Fruit fly (Drosophila melanogaster) whole organism, embryonic: Measurements from ENCODE around the gene Ac76E.

Source experiments
- ATbp ChIP-seq: fragments of 200-800 bp; sonication (Bioruptor generic); optimal IDR thresholded peaks from 2 replicates; lab custom pipeline; 2017; ENCODE audit warnings: missing biosample characterization, mild to moderate bottlenecking, missing genetic modification characterization, missing genetic modification reagents
- Blimp-1 ChIP-seq: fragments of 200-800 bp; sonication (Bioruptor generic); optimal IDR thresholded peaks from 3 replicates; lab custom pipeline; 2018; ENCODE audit warnings: missing biosample characterization, missing genetic modification characterization, mild to moderate bottlenecking, moderate library complexity, missing genetic modification reagents
- BtbVII ChIP-seq: fragments of 200-800 bp; sonication (Bioruptor generic); optimal IDR thresholded peaks from 3 replicates; lab custom pipeline; 2017; ENCODE audit warnings: missing biosample characterization, mild to moderate bottlenecking, missing genetic modification characterization
- CG11560 ChIP-seq: fragments of 200-800 bp; sonication (Bioruptor generic); IDR thresholded peaks from 3 replicates; pipeline ENCODE4 v1.3.6; 2022; ENCODE audit warnings: missing biosample characterization, missing genetic modification characterization
- CG12155 ChIP-seq: fragments of 200-800 bp; sonication (Bioruptor generic); optimal IDR thresholded peaks from 3 replicates; lab custom pipeline; 2016; ENCODE audit warnings: missing biosample characterization, missing genetic modification characterization
- CG12391 ChIP-seq: fragments of 200-800 bp; sonication (Bioruptor generic); optimal IDR thresholded peaks from 3 replicates; lab custom pipeline; 2018; ENCODE audit warnings: missing biosample characterization, mild to moderate bottlenecking, missing genetic modification characterization, moderate library complexity
- CG15269 ChIP-seq: fragments of 200-800 bp; sonication (Bioruptor generic); optimal IDR thresholded peaks from 2 replicates; lab custom pipeline; 2018; ENCODE audit warnings: missing biosample characterization, mild to moderate bottlenecking, missing genetic modification characterization, moderate library complexity
- CG15514 ChIP-seq: fragments of 200-800 bp; sonication (Bioruptor generic); optimal IDR thresholded peaks from 3 replicates; lab custom pipeline; 2017; ENCODE audit warnings: missing biosample characterization, missing genetic modification characterization, mild to moderate bottlenecking, moderate library complexity, missing genetic modification reagents
- CG1647 ChIP-seq: fragments of 200-800 bp; sonication (Bioruptor generic); optimal IDR thresholded peaks from 3 replicates; lab custom pipeline; 2016; ENCODE audit warnings: missing biosample characterization, missing genetic modification characterization
- CG18262 ChIP-seq: fragments of 200-800 bp; optimal IDR thresholded peaks from 3 replicates; lab custom pipeline; 2019; ENCODE audit warnings: missing biosample characterization, mild to moderate bottlenecking, missing genetic modification characterization, moderate library complexity
- CG2202 ChIP-seq: fragments of 200-800 bp; sonication (Bioruptor generic); optimal IDR thresholded peaks from 2 replicates; lab custom pipeline; 2018; ENCODE audit warnings: missing biosample characterization, mild to moderate bottlenecking, missing genetic modification characterization
- CG3281 ChIP-seq: fragments of 200-800 bp; sonication (Bioruptor generic); optimal IDR thresholded peaks from 3 replicates; lab custom pipeline; 2017; ENCODE audit warnings: missing biosample characterization, mild to moderate bottlenecking, missing genetic modification characterization
- CG33557 ChIP-seq: fragments of 200-800 bp; sonication (Bioruptor generic); optimal IDR thresholded peaks from 2 replicates; lab custom pipeline; 2019; ENCODE audit warnings: missing biosample characterization, mild to moderate bottlenecking, missing genetic modification characterization, moderate library complexity
- CG3726 ChIP-seq: fragments of 200-800 bp; sonication (Bioruptor generic); IDR thresholded peaks from 3 replicates; pipeline ENCODE4, ENCODE4 v1.3.6; 2022; ENCODE audit warnings: missing biosample characterization, missing genetic modification characterization
- CG3847 ChIP-seq: fragments of 200-800 bp; sonication (Bioruptor generic); IDR thresholded peaks from 2 replicates; pipeline ENCODE4 v1.3.6; 2022; ENCODE audit warnings: missing biosample characterization, missing genetic modification characterization
- CG6791 ChIP-seq: fragments of 200-800 bp; sonication (Bioruptor generic); IDR thresholded peaks from 3 replicates; pipeline ENCODE4 v1.3.6; 2022; ENCODE audit warnings: missing biosample characterization, missing genetic modification characterization; ENCODE audit not compliant: partially characterized antibody
- CG7928 ChIP-seq: fragments of 200-800 bp; sonication (Bioruptor generic); optimal IDR thresholded peaks from 2 replicates; lab custom pipeline; 2017; ENCODE audit warnings: missing biosample characterization, mild to moderate bottlenecking, missing genetic modification characterization
- CG9797 ChIP-seq: fragments of 200-800 bp; sonication (Bioruptor generic); optimal IDR thresholded peaks from 3 replicates; lab custom pipeline; 2018; ENCODE audit warnings: missing biosample characterization, mild to moderate bottlenecking, missing genetic modification characterization
- Dad ChIP-seq: fragments of 200-800 bp; sonication (Bioruptor generic); optimal IDR thresholded peaks from 3 replicates; lab custom pipeline; 2016; ENCODE audit warnings: missing biosample characterization, missing genetic modification characterization
- E2f2 ChIP-seq: fragments of 200-800 bp; sonication (Bioruptor generic); IDR thresholded peaks from 2 replicates; pipeline ENCODE4 v1.3.6; 2022; ENCODE audit warnings: missing biosample characterization, missing genetic modification characterization
- H2.0 ChIP-seq: fragments of 200-800 bp; sonication (Bioruptor generic); IDR thresholded peaks from 2 replicates; pipeline ENCODE4 v1.3.6; 2022; ENCODE audit warnings: missing biosample characterization, missing genetic modification characterization
- Lhr ChIP-seq: fragments of 200-800 bp; sonication (Bioruptor generic); optimal IDR thresholded peaks from 3 replicates; lab custom pipeline; 2017; ENCODE audit warnings: mild to moderate bottlenecking, missing biosample characterization, missing genetic modification reagents, missing genetic modification characterization
- Lpt ChIP-seq: fragments of >200 bp; optimal IDR thresholded peaks from 2 replicates; lab custom pipeline; 2018; ENCODE audit warnings: missing biosample characterization, missing genetic modification characterization
- Med ChIP-seq: fragments of 200-800 bp; sonication (Bioruptor generic); peaks from one replicate; lab custom pipeline; 2016; ENCODE audit warnings: missing biosample characterization, missing genetic modification characterization, mild to moderate bottlenecking, inconsistent platforms, moderate library complexity
- Oaz ChIP-seq: fragments of 200-800 bp; sonication (Bioruptor generic); IDR thresholded peaks from 2 replicates; pipeline ENCODE4 v1.3.6; 2022; ENCODE audit warnings: missing biosample characterization, missing genetic modification characterization
- PHDP ChIP-seq: fragments of 200-800 bp; sonication (Bioruptor generic); optimal IDR thresholded peaks from 3 replicates; lab custom pipeline; 2018; ENCODE audit warnings: missing biosample characterization, mild to moderate bottlenecking, missing genetic modification characterization, moderate library complexity
- Spps ChIP-seq: fragments of 200-800 bp; sonication (Bioruptor generic); optimal IDR thresholded peaks from 2 replicates; lab custom pipeline; 2018; ENCODE audit warnings: missing biosample characterization, mild to moderate bottlenecking, missing genetic modification characterization
- Vsx1 ChIP-seq: fragments of 200-800 bp; sonication (Bioruptor generic); optimal IDR thresholded peaks from 2 replicates; lab custom pipeline; 2017; ENCODE audit warnings: missing biosample characterization, mild to moderate bottlenecking, missing genetic modification characterization, missing genetic modification reagents
- abd-A ChIP-seq: fragments of 200-800 bp; sonication (Bioruptor generic); optimal IDR thresholded peaks from 3 replicates; lab custom pipeline; 2019; ENCODE audit warnings: missing biosample characterization, mild to moderate bottlenecking, missing genetic modification characterization, moderate library complexity
- amos ChIP-seq: fragments of 200-800 bp; sonication (Bioruptor generic); IDR thresholded peaks from 2 replicates; pipeline ENCODE4 v1.3.6; 2022; ENCODE audit warnings: missing biosample characterization, missing genetic modification characterization; ENCODE audit not compliant: partially characterized antibody
- bbx ChIP-seq: fragments of 200-800 bp; sonication (Bioruptor generic); IDR thresholded peaks from 2 replicates; pipeline ENCODE4 v1.3.6; 2022; ENCODE audit warnings: missing biosample characterization, missing genetic modification characterization; ENCODE audit not compliant: partially characterized antibody
- btn ChIP-seq: fragments of 200-800 bp; sonication (Bioruptor generic); optimal IDR thresholded peaks from 2 replicates; lab custom pipeline; 2016; ENCODE audit warnings: missing biosample characterization, missing genetic modification characterization
- cato ChIP-seq: fragments of 200-800 bp; sonication (Bioruptor generic); optimal IDR thresholded peaks from 2 replicates; lab custom pipeline; 2016; ENCODE audit warnings: missing biosample characterization, missing genetic modification characterization, borderline replicate concordance
- caup ChIP-seq: fragments of 200-800 bp; sonication (Bioruptor generic); optimal IDR thresholded peaks from 3 replicates; lab custom pipeline; 2017; ENCODE audit warnings: missing biosample characterization, mild to moderate bottlenecking, missing genetic modification characterization, moderate library complexity; ENCODE audit not compliant: severe bottlenecking
- ci ChIP-seq: fragments of 200-800 bp; sonication (Bioruptor generic); IDR thresholded peaks from 3 replicates; pipeline ENCODE4 v1.3.6; 2022; ENCODE audit warnings: missing biosample characterization, missing genetic modification characterization
- ftz-f1 ChIP-seq: fragments of 200-800 bp; sonication (Bioruptor generic); optimal IDR thresholded peaks from 2 replicates; lab custom pipeline; 2016; ENCODE audit warnings: missing biosample characterization, missing genetic modification characterization
- gsb-n ChIP-seq: fragments of 200-800 bp; sonication (Bioruptor generic); optimal IDR thresholded peaks from 3 replicates; lab custom pipeline; 2018; ENCODE audit warnings: missing biosample characterization, mild to moderate bottlenecking, missing genetic modification characterization
- hbn ChIP-seq: fragments of 200-800 bp; sonication (Bioruptor generic); IDR thresholded peaks from 2 replicates; pipeline ENCODE4 v1.3.6; 2022; ENCODE audit warnings: missing biosample characterization, missing genetic modification characterization; ENCODE audit not compliant: partially characterized antibody
- hkb ChIP-seq, 2 experiments: fragments of 200-800 bp in 1 of 2; fragments of >200 bp in 1 of 2; sonication (Bioruptor generic) in 1 of 2; IDR thresholded peaks in 1 of 2; optimal IDR thresholded peaks in 1 of 2; 2 replicates each; pipeline versions ENCODE4 v1.3.6 to Lab custom; 2017 to 2022; ENCODE audit warnings: missing biosample characterization in 1 of 2, missing genetic modification characterization in 1 of 2
- knrl ChIP-seq: fragments of 200-800 bp; sonication (Bioruptor generic); IDR thresholded peaks from 3 replicates; pipeline ENCODE4 v1.3.6; 2022; ENCODE audit warnings: missing biosample characterization, missing genetic modification characterization; ENCODE audit not compliant: partially characterized antibody
- lbe ChIP-seq: fragments of 200-800 bp; sonication (Bioruptor generic); optimal IDR thresholded peaks from 2 replicates; lab custom pipeline; 2016; ENCODE audit warnings: missing biosample characterization, mild to moderate bottlenecking, missing genetic modification characterization
- phol ChIP-seq: fragments of 200-800 bp; sonication (Bioruptor generic); optimal IDR thresholded peaks from 3 replicates; lab custom pipeline; 2018; ENCODE audit warnings: missing biosample characterization, mild to moderate bottlenecking, missing genetic modification characterization, moderate library complexity
- pzg ChIP-seq: fragments of 200-800 bp; sonication (Bioruptor generic); optimal IDR thresholded peaks from 3 replicates; lab custom pipeline; 2018; ENCODE audit warnings: missing biosample characterization, mild to moderate bottlenecking, missing genetic modification characterization, moderate library complexity
- slbo ChIP-seq: fragments of 200-800 bp; sonication (Bioruptor generic); IDR thresholded peaks from 2 replicates; pipeline ENCODE4 v1.3.6; 2022; ENCODE audit warnings: missing biosample characterization, missing genetic modification characterization
- so ChIP-seq: fragments of 200-800 bp; sonication (Bioruptor generic); IDR thresholded peaks from 3 replicates; pipeline ENCODE4 v1.3.6; 2022; ENCODE audit warnings: missing biosample characterization, missing genetic modification characterization
- sqz ChIP-seq: fragments of 200-800 bp; sonication (Bioruptor generic); optimal IDR thresholded peaks from 3 replicates; lab custom pipeline; 2018; ENCODE audit warnings: missing biosample characterization, mild to moderate bottlenecking, missing genetic modification characterization
- stc ChIP-seq: fragments of 200-800 bp; sonication (Bioruptor generic); IDR thresholded peaks from 2 replicates; pipeline ENCODE4 v1.3.6; 2022; ENCODE audit warnings: missing biosample characterization, missing genetic modification characterization
- trem ChIP-seq: fragments of 200-800 bp; optimal IDR thresholded peaks from 3 replicates; lab custom pipeline; 2019; ENCODE audit warnings: missing biosample characterization, mild to moderate bottlenecking, missing genetic modification characterization, moderate library complexity
- twi ChIP-seq: fragments of 200-800 bp; optimal IDR thresholded peaks from 2 replicates; lab custom pipeline; 2019; ENCODE audit warnings: missing biosample characterization, mild to moderate bottlenecking, missing genetic modification characterization, moderate library complexity

The Ac76E gene

dm6 chr3L:20004442-20004869, 65.4 kb downstream of the Ac76E start (continued):
- TF ChIP-seq CG2202 (tag; lab: Kevin White, UChicago) (peak; percentile 18), CG12391 (tag; lab: Kevin White, UChicago) (peak; percentile 31), Med (GFP tag; lab: Kevin White, UChicago) (peak; percentile 75), CG3847 (no peak), trem (tag; lab: Kevin White, UChicago) (peak; percentile 43), BtbVII (GFP tag; lab: Kevin White, UChicago) (peak; percentile 2), CG3726 (GFP tag; lab: Robert Waterston, UW) (no peak), hkb (optimal IDR thresholded peaks at IDR 0.05; lab: Kevin White, UChicago) (no peak), hkb (GFP tag; IDR thresholded peaks at IDR 0.05; lab: Robert Waterston, UW) (peak; percentile 13; the same call in 1 of the 2 replicates), Dad (GFP tag; lab: Kevin White, UChicago) (no peak), CG9797 (GFP tag; lab: Kevin White, UChicago) (no peak), CG1647 (GFP tag; lab: Kevin White, UChicago) (no peak), amos (GFP tag; lab: Robert Waterston, UW) (peak; percentile 60; the same call in 1 of the 2 replicates), PHDP (tag; lab: Kevin White, UChicago) (peak; percentile 13), phol (peak; percentile 8), gsb-n (tag; lab: Kevin White, UChicago) (peak; percentile 46), abd-A (tag; lab: Kevin White, UChicago) (peak; percentile 96), CG15269 (tag; lab: Kevin White, UChicago) (peak; percentile 23), ci (GFP tag; lab: Robert Waterston, UW) (peak; percentile 56; the same call in 2 of the 3 replicates), CG18262 (tag; lab: Kevin White, UChicago) (peak; percentile 37), CG15514 (GFP tag; lab: Kevin White, UChicago) (peak; percentile 28), hbn (GFP tag; lab: Robert Waterston, UW) (peak; percentile 37; the same call in 1 of the 2 replicates), Blimp-1 (GFP tag; lab: Kevin White, UChicago) (no peak), bbx (peak; percentile 71), pzg (peak; percentile 4), CG12155 (no peak), lbe (peak; percentile 33), H2.0 (no peak), btn (GFP tag; lab: Kevin White, UChicago) (no peak), CG6791 (GFP tag; lab: Robert Waterston, UW) (no peak), twi (peak; percentile 16), caup (GFP tag; lab: Kevin White, UChicago) (no peak), so (GFP tag; lab: Robert Waterston, UW) (no peak), sqz (peak; percentile 6), cato (GFP tag; lab: Kevin White, UChicago) (no peak), CG33557 (GFP tag; lab: Kevin White, UChicago) (peak; percentile 23), CG3281 (GFP tag; lab: Kevin White, UChicago) (no peak), ATbp (GFP tag; lab: Kevin White, UChicago) (peak; percentile 24), Lhr (GFP tag; lab: Kevin White, UChicago) (peak; percentile 54), Lpt (no peak), slbo (no peak), CG11560 (tag; lab: Robert Waterston, UW) (no peak), CG7928 (GFP tag; lab: Kevin White, UChicago) (no peak), Vsx1 (GFP tag; lab: Kevin White, UChicago) (peak; percentile 69), E2f2 (GFP tag; lab: Robert Waterston, UW) (peak; percentile 24; the same call in 1 of the 2 replicates), ftz-f1 (GFP tag; lab: Kevin White, UChicago) (no peak), Oaz (GFP tag; lab: Robert Waterston, UW) (no peak), knrl (GFP tag; lab: Robert Waterston, UW) (peak; percentile 58; the same call in 1 of the 3 replicates), stc (GFP tag; lab: Robert Waterston, UW) (peak; percentile 36; the same call in 1 of the 2 replicates), Spps (tag; lab: Kevin White, UChicago) (peak; percentile 4)
